In genomic region chr3R:17087977-17088618, dm6 we compare ENCODE assay signal across 3 fruit fly cellular contexts.
TF ChIP-seq lines count a peak whose summit lies in the region.

Gene cal1 (plus strand): TSS chr3R:17088280.

- peak; percentile 4 for TF ChIP-seq CTCF in whole organism, embryonic (GFP tag; optimal IDR thresholded peaks at IDR 0.05; lab: Kevin White, UChicago)

TF ChIP-seq in whole organism, embryonic, 481 proteins besides CTCF, POLR2A, EP300 and RAD21 (continues in another document):
- TF ChIP-seq amos (GFP tag; IDR thresholded peaks at IDR 0.05; lab: Robert Waterston, UW; ENCODE audit: partially characterized antibody): 0 out of 2 replicates have a peak, but pooled peaks have one; percentile 26
- TF ChIP-seq crp (GFP tag; optimal IDR thresholded peaks at IDR 0.05; lab: Kevin White, UChicago): peak in 1 of 2 experiments; percentile 11
- peak; percentile 84 for TF ChIP-seq CG14710 (tag; optimal IDR thresholded peaks at IDR 0.05; lab: Kevin White, UChicago)
- TF ChIP-seq MESR4 (GFP tag; optimal IDR thresholded peaks at IDR 0.05; lab: Kevin White, UChicago): peak; percentile 75
- TF ChIP-seq YL-1 (GFP tag; optimal IDR thresholded peaks at IDR 0.05; lab: Kevin White, UChicago): peak; percentile 73
- peak; percentile 51 for TF ChIP-seq CG4617 (GFP tag; optimal IDR thresholded peaks at IDR 0.05; lab: Kevin White, UChicago; ENCODE audit: borderline replicate concordance)
- TF ChIP-seq E2f1 (GFP tag; IDR thresholded peaks at IDR 0.05; lab: Robert Waterston, UW): 0 out of 2 replicates have a peak, but pooled peaks have one; percentile 22
- TF ChIP-seq Aef1 (GFP tag; IDR thresholded peaks at IDR 0.05; lab: Robert Waterston, UW): no peak
- peak; percentile 58 for TF ChIP-seq sens (GFP tag; lab: Kevin White, UChicago)
- TF ChIP-seq BEAF-32 (GFP tag; optimal IDR thresholded peaks at IDR 0.05; lab: Kevin White, UChicago): peak; percentile 51
- no peak for TF ChIP-seq CG16779 (GFP tag; IDR thresholded peaks at IDR 0.05; lab: Robert Waterston, UW)
- no peak for TF ChIP-seq rib (GFP tag; IDR thresholded peaks at IDR 0.05; lab: Robert Waterston, UW)
- peak; percentile 64 for TF ChIP-seq CG15514 (GFP tag; optimal IDR thresholded peaks at IDR 0.05; lab: Kevin White, UChicago)
- no peak for TF ChIP-seq HmgD (GFP tag; optimal IDR thresholded peaks at IDR 0.05; lab: Kevin White, UChicago)
- TF ChIP-seq CG30020 (tag; optimal IDR thresholded peaks at IDR 0.05; lab: Kevin White, UChicago): peak; percentile 39
- no peak for TF ChIP-seq Vsx1 (GFP tag; optimal IDR thresholded peaks at IDR 0.05; lab: Kevin White, UChicago)
- TF ChIP-seq CG11695 (GFP tag; IDR thresholded peaks at IDR 0.05; lab: Robert Waterston, UW): no peak
- TF ChIP-seq knrl (GFP tag; IDR thresholded peaks at IDR 0.05; lab: Robert Waterston, UW; ENCODE audit: partially characterized antibody): peak; percentile 52; the same call in 2 of the 3 replicates
- TF ChIP-seq tll (GFP tag; optimal IDR thresholded peaks at IDR 0.05; lab: Kevin White, UChicago): peak in 1 of 2 experiments; percentile 77
- TF ChIP-seq phol (tag; optimal IDR thresholded peaks at IDR 0.05; lab: Kevin White, UChicago): peak; percentile 95
- peak; percentile 33 for TF ChIP-seq Abd-B (GFP tag; optimal IDR thresholded peaks at IDR 0.05; lab: Kevin White, UChicago)
- TF ChIP-seq E2f2 (GFP tag; IDR thresholded peaks at IDR 0.05; lab: Robert Waterston, UW): peak; percentile 97
- TF ChIP-seq CG17186 (GFP tag; optimal IDR thresholded peaks at IDR 0.05; lab: Kevin White, UChicago): peak; percentile 11
- no peak for TF ChIP-seq CG18011 (GFP tag; optimal IDR thresholded peaks at IDR 0.05; lab: Kevin White, UChicago)
- no peak for TF ChIP-seq CG9876 (GFP tag; optimal IDR thresholded peaks at IDR 0.05; lab: Kevin White, UChicago)
- no peak for TF ChIP-seq CG15601 (tag; optimal IDR thresholded peaks at IDR 0.05; lab: Kevin White, UChicago)
- TF ChIP-seq B-H2 (GFP tag; optimal IDR thresholded peaks at IDR 0.05; lab: Kevin White, UChicago): no peak
- no peak for TF ChIP-seq HLH4C (GFP tag; IDR thresholded peaks at IDR 0.05; lab: Robert Waterston, UW; ENCODE audit: partially characterized antibody)
- peak; percentile 35 for TF ChIP-seq Scr (GFP tag; IDR thresholded peaks at IDR 0.05; lab: Robert Waterston, UW; ENCODE audit: partially characterized antibody)

TF ChIP-seq in whole organism, prepupa, 60 proteins besides CTCF, POLR2A, EP300 and RAD21:
- TF ChIP-seq fkh (GFP tag; optimal IDR thresholded peaks at IDR 0.05; lab: Kevin White, UChicago) (peak; percentile 94), CG6808 (GFP tag; optimal IDR thresholded peaks at IDR 0.05; lab: Kevin White, UChicago) (peak; percentile 100), Ets96B (tag; optimal IDR thresholded peaks at IDR 0.05; lab: Kevin White, UChicago) (no peak), Hr38 (GFP tag; optimal IDR thresholded peaks at IDR 0.05; lab: Kevin White, UChicago) (no peak)

TF ChIP-seq in whole organism, wandering third instar larva, 38 proteins besides CTCF, POLR2A, EP300 and RAD21:
- TF ChIP-seq br (GFP tag; optimal IDR thresholded peaks at IDR 0.05; lab: Kevin White, UChicago): no peak
- TF ChIP-seq jim (GFP tag; optimal IDR thresholded peaks at IDR 0.05; lab: Kevin White, UChicago): no peak
- no peak for TF ChIP-seq woc (GFP tag; optimal IDR thresholded peaks at IDR 0.05; lab: Kevin White, UChicago)
- no peak for TF ChIP-seq ey (GFP tag; optimal IDR thresholded peaks at IDR 0.05; lab: Kevin White, UChicago)
- TF ChIP-seq Rel (GFP tag; optimal IDR thresholded peaks at IDR 0.05; lab: Kevin White, UChicago): no peak
- TF ChIP-seq Rel (tag; optimal IDR thresholded peaks at IDR 0.05; lab: Kevin White, UChicago): peak; percentile 83
- peak; percentile 32 for TF ChIP-seq Dif (GFP tag; optimal IDR thresholded peaks at IDR 0.05; lab: Kevin White, UChicago; ENCODE audit: partially characterized antibody)
- TF ChIP-seq pan (optimal IDR thresholded peaks at IDR 0.05; lab: Kevin White, UChicago): no peak
- TF ChIP-seq brk (GFP tag; optimal IDR thresholded peaks at IDR 0.05; lab: Kevin White, UChicago): no peak
